Worm (Caenorhabditis elegans): ENCODE data around the gene fbxb-83.
"Not testable (repeated sequence)": the region's sequence is repeated elsewhere in the genome, so short reads cannot be mapped to it uniquely, and the experiment has no call there.

- TF ChIP-seq dpl-1 (GFP tag; optimal IDR thresholded peaks at IDR 0.05); ztf-4 (tag; optimal IDR thresholded peaks at IDR 0.05); fos-1 (tag; optimal IDR thresholded peaks at IDR 0.05); snpc-4 (tag; optimal IDR thresholded peaks at IDR 0.05); nhr-237 (tag; optimal IDR thresholded peaks at IDR 0.05); nhr-20 (tag; optimal IDR thresholded peaks at IDR 0.05); nhr-28 (tag; optimal IDR thresholded peaks at IDR 0.05); lin-13 (GFP tag; optimal IDR thresholded peaks at IDR 0.05); elt-3 (tag; optimal IDR thresholded peaks at IDR 0.05); sup-37 (GFP tag; optimal IDR thresholded peaks at IDR 0.05); unc-62 (GFP tag; optimal IDR thresholded peaks at IDR 0.05); unc-130 (tag; optimal IDR thresholded peaks at IDR 0.05); pqm-1 (tag; optimal IDR thresholded peaks at IDR 0.05): not testable (repeated sequence)
Measured at ce11 chrIII:121983-122449, 23.0 kb downstream of the fbxb-83 start, which contains the start of gene C29F9.12.
